Fruit fly (Drosophila melanogaster): ENCODE measurements around the gene D1.
A peak's percentile ranks its signal among the peaks of the same experiment; 100 is the strongest.

Gene D1

dm6 chr3R:9246879-9247621 is 6.6 kb upstream of the D1 start:
- TF ChIP-seq pad (GFP tag; optimal IDR thresholded peaks at IDR 0.05): no peak
- TF ChIP-seq bab1 (GFP tag; optimal IDR thresholded peaks at IDR 0.05): peak; percentile 89
- peak; percentile 24 for TF ChIP-seq CG14711 (tag; optimal IDR thresholded peaks at IDR 0.05)
- peak; percentile 34 for TF ChIP-seq CG7101 (tag; optimal IDR thresholded peaks at IDR 0.05)

- TF ChIP-seq CG7101 (tag; optimal IDR thresholded peaks at IDR 0.05) (no peak), pad (GFP tag; optimal IDR thresholded peaks at IDR 0.05) (no peak), CG7045 (GFP tag; optimal IDR thresholded peaks at IDR 0.05) (no peak), ovo (GFP tag; optimal IDR thresholded peaks at IDR 0.05) (no peak), CG5204 (GFP tag; optimal IDR thresholded peaks at IDR 0.05) (no peak), Crg-1 (GFP tag; optimal IDR thresholded peaks at IDR 0.05) (no peak), CG12768 (GFP tag; optimal IDR thresholded peaks at IDR 0.05) (no peak), kay (GFP tag; ENCODE audit: borderline replicate concordance) (no peak), Mnt (GFP tag; optimal IDR thresholded peaks at IDR 0.05) (no peak), CG33017 (tag; optimal IDR thresholded peaks at IDR 0.05) (no peak)
Measured at dm6 chr3R:9246366-9246765, 5.9 kb upstream of the D1 start, which contains the start of gene CG8420. Gene CG8420 (plus strand): TSS chr3R:9246649.

dm6 chr3R:9245576-9246200 is 5.2 kb upstream of the D1 start, which contains the start of gene Vps15:
Gene Vps15 (minus strand): TSS chr3R:9245869.
- TF ChIP-seq pad (GFP tag; optimal IDR thresholded peaks at IDR 0.05): peak; percentile 35
- peak; percentile 61 for TF ChIP-seq CG11617 (GFP tag; optimal IDR thresholded peaks at IDR 0.05)
- peak; percentile 16 for TF ChIP-seq Crg-1 (GFP tag; optimal IDR thresholded peaks at IDR 0.05)
- TF ChIP-seq toe (GFP tag; optimal IDR thresholded peaks at IDR 0.05): peak; percentile 48
- TF ChIP-seq CG14711 (tag; optimal IDR thresholded peaks at IDR 0.05): peak; percentile 80
- peak; percentile 72 for TF ChIP-seq CG7045 (GFP tag; optimal IDR thresholded peaks at IDR 0.05)
- TF ChIP-seq CG12768 (GFP tag; optimal IDR thresholded peaks at IDR 0.05): peak; percentile 45
- no peak for TF ChIP-seq ovo (GFP tag; optimal IDR thresholded peaks at IDR 0.05)
- no peak for TF ChIP-seq Clk (GFP tag; optimal IDR thresholded peaks at IDR 0.05)
- no peak for TF ChIP-seq CG5204 (GFP tag; optimal IDR thresholded peaks at IDR 0.05)
- peak; percentile 84 for TF ChIP-seq CG7101 (tag; optimal IDR thresholded peaks at IDR 0.05)
- TF ChIP-seq bab1 (GFP tag; optimal IDR thresholded peaks at IDR 0.05): peak; percentile 92
- TF ChIP-seq kay (GFP tag; ENCODE audit: borderline replicate concordance): peak; percentile 80
- peak; percentile 86 for TF ChIP-seq tj (GFP tag; optimal IDR thresholded peaks at IDR 0.05)
- peak; percentile 81 for TF ChIP-seq CG33017 (tag; optimal IDR thresholded peaks at IDR 0.05)
- TF ChIP-seq cnc (optimal IDR thresholded peaks at IDR 0.05): no peak
- peak; percentile 27 for TF ChIP-seq Mnt (GFP tag; optimal IDR thresholded peaks at IDR 0.05)
- TF ChIP-seq CG1620 (GFP tag; optimal IDR thresholded peaks at IDR 0.05): peak; percentile 36
- TF ChIP-seq Hr96 (GFP tag; optimal IDR thresholded peaks at IDR 0.05): no peak

dm6 chr3R:9239941-9240400 is 483 bp downstream of the D1 start:
- TF ChIP-seq Mnt (GFP tag; optimal IDR thresholded peaks at IDR 0.05) (peak; percentile 53), CG11617 (GFP tag; optimal IDR thresholded peaks at IDR 0.05) (peak; percentile 23), cic (GFP tag; optimal IDR thresholded peaks at IDR 0.05) (peak; percentile 23), bab1 (GFP tag; optimal IDR thresholded peaks at IDR 0.05) (peak; percentile 70), CG14711 (tag; optimal IDR thresholded peaks at IDR 0.05) (peak; percentile 26), Crg-1 (GFP tag; optimal IDR thresholded peaks at IDR 0.05) (peak; percentile 20), cnc (optimal IDR thresholded peaks at IDR 0.05) (no peak), CG12768 (GFP tag; optimal IDR thresholded peaks at IDR 0.05) (peak; percentile 18), toe (GFP tag; optimal IDR thresholded peaks at IDR 0.05) (no peak)

dm6 chr3R:9237268-9238091 is 3.0 kb downstream of the D1 start, which contains the start of gene pum:
Gene pum (minus strand): TSS chr3R:9237682.
- no peak for TF ChIP-seq cnc (optimal IDR thresholded peaks at IDR 0.05)
- no peak for TF ChIP-seq CG7045 (GFP tag; optimal IDR thresholded peaks at IDR 0.05)
- no peak for TF ChIP-seq Hr96 (GFP tag; optimal IDR thresholded peaks at IDR 0.05)
- TF ChIP-seq kay (GFP tag; ENCODE audit: borderline replicate concordance): no peak
- peak; percentile 63 for TF ChIP-seq CG14711 (tag; optimal IDR thresholded peaks at IDR 0.05)
- peak; percentile 31 for TF ChIP-seq bab1 (GFP tag; optimal IDR thresholded peaks at IDR 0.05)
- TF ChIP-seq CG12768 (GFP tag; optimal IDR thresholded peaks at IDR 0.05): peak; percentile 64
- no peak for TF ChIP-seq CG5204 (GFP tag; optimal IDR thresholded peaks at IDR 0.05)
- peak; percentile 53 for TF ChIP-seq CG33017 (tag; optimal IDR thresholded peaks at IDR 0.05)
- peak; percentile 9 for TF ChIP-seq pad (GFP tag; optimal IDR thresholded peaks at IDR 0.05)
- TF ChIP-seq toe (GFP tag; optimal IDR thresholded peaks at IDR 0.05): peak; percentile 9
- TF ChIP-seq Crg-1 (GFP tag; optimal IDR thresholded peaks at IDR 0.05): no peak
- TF ChIP-seq Clk (GFP tag; optimal IDR thresholded peaks at IDR 0.05): no peak
- TF ChIP-seq cic (GFP tag; optimal IDR thresholded peaks at IDR 0.05): peak; percentile 85
- TF ChIP-seq Mnt (GFP tag; optimal IDR thresholded peaks at IDR 0.05): peak; percentile 61
- TF ChIP-seq CG1620 (GFP tag; optimal IDR thresholded peaks at IDR 0.05): no peak
- peak; percentile 66 for TF ChIP-seq CG7101 (tag; optimal IDR thresholded peaks at IDR 0.05)
- no peak for TF ChIP-seq tj (GFP tag; optimal IDR thresholded peaks at IDR 0.05)
- TF ChIP-seq CG11617 (GFP tag; optimal IDR thresholded peaks at IDR 0.05): peak; percentile 48
- TF ChIP-seq ovo (GFP tag; optimal IDR thresholded peaks at IDR 0.05): peak; percentile 31

Data from whole organism, adult.